3 worm cellular contexts compared by ENCODE assay signal in genomic region chrV:7084612-7085139, ce11.
TF ChIP-seq lines count a peak whose summit lies in the region.

TSS of gene mys-1 (minus strand) at chrV:7084662.

TF ChIP-seq in whole organism, L2 larva, 48 proteins besides CTCF, POLR2A, EP300 and RAD21 (continued from another document):
- TF ChIP-seq nhr-237 (tag; optimal IDR thresholded peaks at IDR 0.05; lab: Kevin White, UChicago) (no peak), unc-55 (GFP tag; optimal IDR thresholded peaks at IDR 0.05; lab: Kevin White, UChicago) (peak; percentile 63), nhr-129 (tag; optimal IDR thresholded peaks at IDR 0.05; lab: Kevin White, UChicago) (no peak), ztf-4 (tag; optimal IDR thresholded peaks at IDR 0.05; lab: Kevin White, UChicago) (no peak), lsy-2 (tag; optimal IDR thresholded peaks at IDR 0.05; lab: Kevin White, UChicago) (peak in 1 of 2 experiments; percentile 69), nhr-77 (tag; optimal IDR thresholded peaks at IDR 0.05; lab: Kevin White, UChicago) (no peak), fos-1 (tag; optimal IDR thresholded peaks at IDR 0.05; lab: Kevin White, UChicago) (peak; percentile 9), aly-2 (tag; optimal IDR thresholded peaks at IDR 0.05; lab: Kevin White, UChicago) (no peak), sem-4 (tag; optimal IDR thresholded peaks at IDR 0.05; lab: Kevin White, UChicago) (peak; percentile 9), C34F6.9 (tag; optimal IDR thresholded peaks at IDR 0.05; lab: Kevin White, UChicago) (no peak), egl-27 (tag; optimal IDR thresholded peaks at IDR 0.05; lab: Kevin White, UChicago) (no peak), lin-13 (GFP tag; optimal IDR thresholded peaks at IDR 0.05; lab: Kevin White, UChicago) (no peak), elt-1 (tag; optimal IDR thresholded peaks at IDR 0.05; lab: Kevin White, UChicago) (no peak), R02D3.7 (tag; optimal IDR thresholded peaks at IDR 0.05; lab: Kevin White, UChicago) (no peak)

TF ChIP-seq in whole organism, L4 larva, 104 proteins besides CTCF, POLR2A, EP300 and RAD21 (continued from another document):
- TF ChIP-seq hlh-30 (tag; optimal IDR thresholded peaks at IDR 0.05; lab: Kevin White, UChicago; ENCODE audit: insufficient read depth) (peak; percentile 29), ces-1 (GFP tag; optimal IDR thresholded peaks at IDR 0.05; lab: Kevin White, UChicago) (no peak), hif-1 (tag; optimal IDR thresholded peaks at IDR 0.05; lab: Kevin White, UChicago) (peak in 1 of 2 experiments; percentile 69), Y5F2A.4 (GFP tag; optimal IDR thresholded peaks at IDR 0.05; lab: Kevin White, UChicago) (no peak), mep-1 (tag; optimal IDR thresholded peaks at IDR 0.05; lab: Kevin White, UChicago) (peak; percentile 18)

TF ChIP-seq in whole organism, late embryonic, 69 proteins besides CTCF, POLR2A, EP300 and RAD21 (continued from another document):
- TF ChIP-seq gmeb-2 (tag; optimal IDR thresholded peaks at IDR 0.05; lab: Kevin White, UChicago) = no peak
- TF ChIP-seq tbx-7 (tag; optimal IDR thresholded peaks at IDR 0.05; lab: Kevin White, UChicago) = peak; percentile 81
- TF ChIP-seq C08G9.2 (tag; optimal IDR thresholded peaks at IDR 0.05; lab: Kevin White, UChicago) = peak; percentile 92
- TF ChIP-seq unc-3 (GFP tag; conservative IDR thresholded peaks at IDR 0.05; lab: Robert Waterston, UW) = 0 out of 2 replicates have a peak, but pooled peaks have one; percentile 32
- no peak for TF ChIP-seq unc-3 (tag; optimal IDR thresholded peaks at IDR 0.05; lab: Kevin White, UChicago)
- peak; percentile 27 for TF ChIP-seq ztf-16 (tag; optimal IDR thresholded peaks at IDR 0.05; lab: Kevin White, UChicago)
- no peak for TF ChIP-seq sox-2 (GFP tag; IDR thresholded peaks at IDR 0.05; lab: Robert Waterston, UW)
- no peak for TF ChIP-seq ceh-22 (tag; optimal IDR thresholded peaks at IDR 0.05; lab: Kevin White, UChicago)
